Fruit fly (Drosophila melanogaster): Measurements from ENCODE around the gene CG1637.

CG1637 gene

dm6 chrX:10877087-10877935, at the start of gene CG1637 (continued):
- TF ChIP-seq bcd (GFP tag; optimal IDR thresholded peaks at IDR 0.05), result no peak
- no peak for TF ChIP-seq CG1529 (GFP tag; optimal IDR thresholded peaks at IDR 0.05)
- peak; percentile 32 for TF ChIP-seq Med (GFP tag)
- no peak for TF ChIP-seq schlank (tag; optimal IDR thresholded peaks at IDR 0.05)
- no peak for TF ChIP-seq esg (GFP tag; conservative IDR thresholded peaks at IDR 0.05)
- TF ChIP-seq Neu2 (GFP tag; optimal IDR thresholded peaks at IDR 0.05; ENCODE audit: borderline replicate concordance), result no peak
- TF ChIP-seq insv (GFP tag; optimal IDR thresholded peaks at IDR 0.05), result no peak
- TF ChIP-seq CTCF (GFP tag; optimal IDR thresholded peaks at IDR 0.05), result no peak
- no peak for TF ChIP-seq Hr51 (GFP tag; optimal IDR thresholded peaks at IDR 0.05)
- no peak for TF ChIP-seq CG5180 (GFP tag; optimal IDR thresholded peaks at IDR 0.05)
- TF ChIP-seq E2f1 (GFP tag; IDR thresholded peaks at IDR 0.05), result no peak
- no peak for TF ChIP-seq wek (GFP tag; optimal IDR thresholded peaks at IDR 0.05)
- no peak for TF ChIP-seq C15 (GFP tag; IDR thresholded peaks at IDR 0.05)
- TF ChIP-seq pan (optimal IDR thresholded peaks at IDR 0.05), result no peak
- TF ChIP-seq pan (GFP tag; optimal IDR thresholded peaks at IDR 0.05 in 1 of 2, IDR thresholded peaks at IDR 0.05 in 1 of 2), result no peak
- no peak for TF ChIP-seq CG17612 (GFP tag; IDR thresholded peaks at IDR 0.05)
- TF ChIP-seq Hsf (GFP tag; optimal IDR thresholded peaks at IDR 0.05), result no peak
- TF ChIP-seq az2 (GFP tag; optimal IDR thresholded peaks at IDR 0.05), result peak; percentile 6
- no peak for TF ChIP-seq Hr39 (optimal IDR thresholded peaks at IDR 0.05)
- no peak for TF ChIP-seq cas (GFP tag; IDR thresholded peaks at IDR 0.05)
- no peak for TF ChIP-seq Abd-B (GFP tag; optimal IDR thresholded peaks at IDR 0.05)
- no peak for TF ChIP-seq Mad (GFP tag; optimal IDR thresholded peaks at IDR 0.05)
- no peak for TF ChIP-seq Mrtf (GFP tag; IDR thresholded peaks at IDR 0.05)
- TF ChIP-seq fu2 (GFP tag; optimal IDR thresholded peaks at IDR 0.05), result no peak
- TF ChIP-seq Gsc (GFP tag; IDR thresholded peaks at IDR 0.05), result no peak
- TF ChIP-seq Atf3 (GFP tag; optimal IDR thresholded peaks at IDR 0.05), result no peak
- no peak for TF ChIP-seq Rx (GFP tag; IDR thresholded peaks at IDR 0.05)
- no peak for TF ChIP-seq HLH3B (GFP tag; IDR thresholded peaks at IDR 0.05)
- no peak for TF ChIP-seq NC2β (GFP tag; optimal IDR thresholded peaks at IDR 0.05)
- TF ChIP-seq CG12659 (GFP tag; optimal IDR thresholded peaks at IDR 0.05), result no peak
- no peak for TF ChIP-seq CG3281 (GFP tag; optimal IDR thresholded peaks at IDR 0.05)
- no peak for TF ChIP-seq Myb (GFP tag; optimal IDR thresholded peaks at IDR 0.05)
- TF ChIP-seq knrl (GFP tag; IDR thresholded peaks at IDR 0.05; ENCODE audit: partially characterized antibody), result peak; percentile 66
- no peak for TF ChIP-seq fru (optimal IDR thresholded peaks at IDR 0.05)
- TF ChIP-seq CG4617 (GFP tag; optimal IDR thresholded peaks at IDR 0.05; ENCODE audit: borderline replicate concordance), result peak; percentile 73
- TF ChIP-seq CG18476 (GFP tag; optimal IDR thresholded peaks at IDR 0.05), result no peak
- TF ChIP-seq ftz-f1 (GFP tag; optimal IDR thresholded peaks at IDR 0.05), result peak; percentile 40
- TF ChIP-seq Ada2b (GFP tag; IDR thresholded peaks at IDR 0.05), result no peak
- no peak for TF ChIP-seq CG1832 (GFP tag; optimal IDR thresholded peaks at IDR 0.05)
- no peak for TF ChIP-seq Chrac-16 (GFP tag; optimal IDR thresholded peaks at IDR 0.05)
- no peak for TF ChIP-seq CG6813 (GFP tag; optimal IDR thresholded peaks at IDR 0.05)
- no peak for TF ChIP-seq H2.0 (GFP tag; IDR thresholded peaks at IDR 0.05)
- peak; percentile 52 for TF ChIP-seq D (optimal IDR thresholded peaks at IDR 0.05)
- TF ChIP-seq D (GFP tag; optimal IDR thresholded peaks at IDR 0.05), result no peak
- TF ChIP-seq tx (GFP tag; optimal IDR thresholded peaks at IDR 0.05), result no peak
- no peak for TF ChIP-seq tll (GFP tag; optimal IDR thresholded peaks at IDR 0.05)
- peak; percentile 76 for TF ChIP-seq Scr (GFP tag; IDR thresholded peaks at IDR 0.05; ENCODE audit: partially characterized antibody)
- TF ChIP-seq Sry-β (GFP tag; optimal IDR thresholded peaks at IDR 0.05), result peak; percentile 62
- no peak for TF ChIP-seq ase (GFP tag; IDR thresholded peaks at IDR 0.05)
- TF ChIP-seq HLHmδ (GFP tag; optimal IDR thresholded peaks at IDR 0.05), result no peak
- TF ChIP-seq CG11695 (GFP tag; IDR thresholded peaks at IDR 0.05), result no peak

Data from whole organism, embryonic.